Worm (Caenorhabditis elegans) whole organism, mixed stage, embryonic: ENCODE measurements around the gene str-211.

Experiments used
- blmp-1 ChIP-seq: fragments of 150-350 bp; optimal IDR thresholded peaks from 2 replicates; lab custom pipeline; 2014; ENCODE audit warnings: missing biosample characterization, missing genetic modification characterization
- ceh-39 ChIP-seq: fragments of 150-350 bp; optimal IDR thresholded peaks from 2 replicates; lab custom pipeline; 2014; ENCODE audit warnings: missing biosample characterization, missing genetic modification characterization
- ceh-83 ChIP-seq: fragments of 200-800 bp; sonication (Bioruptor generic); optimal IDR thresholded peaks from 2 replicates; lab custom pipeline; 2018; ENCODE audit warnings: mild to moderate bottlenecking, missing genetic modification characterization, missing compliant biosample characterization
- ces-1 ChIP-seq: fragments of 150-350 bp; optimal IDR thresholded peaks from 2 replicates; lab custom pipeline; 2014; ENCODE audit warnings: missing biosample characterization, missing genetic modification reagents, missing genetic modification characterization
- cnd-1 ChIP-seq: fragments of 200-800 bp; sonication (Bioruptor generic); optimal IDR thresholded peaks from 2 replicates; lab custom pipeline; 2018; ENCODE audit warnings: mild to moderate bottlenecking, missing genetic modification characterization, missing compliant biosample characterization
- drap-1 ChIP-seq: fragments of 200-800 bp; sonication (Bioruptor generic); optimal IDR thresholded peaks from 3 replicates; lab custom pipeline; 2018; ENCODE audit warnings: mild to moderate bottlenecking, missing genetic modification characterization, missing compliant biosample characterization
- elt-1 ChIP-seq: sonication (generic microtip); optimal IDR thresholded peaks from 2 replicates; lab custom pipeline; 2017; ENCODE audit warnings: missing genetic modification characterization, mild to moderate bottlenecking, missing compliant biosample characterization, antibody characterized with exemption, moderate library complexity, borderline replicate concordance; ENCODE audit not compliant: insufficient read depth
- elt-3 ChIP-seq: fragments of 150-350 bp; optimal IDR thresholded peaks from 2 replicates; lab custom pipeline; 2014; ENCODE audit warnings: missing biosample characterization, missing genetic modification characterization
- flh-1 ChIP-seq: fragments of 200-800 bp; sonication (Bioruptor generic); optimal IDR thresholded peaks from 2 replicates; lab custom pipeline; 2018; ENCODE audit warnings: mild to moderate bottlenecking, missing genetic modification characterization, moderate library complexity, missing compliant biosample characterization
- ham-2 ChIP-seq: fragments of 200-800 bp; sonication (Bioruptor generic); optimal IDR thresholded peaks from 2 replicates; lab custom pipeline; 2018; ENCODE audit warnings: mild to moderate bottlenecking, missing genetic modification characterization, missing compliant biosample characterization
- hlh-1 ChIP-seq: fragments of 150-350 bp; optimal IDR thresholded peaks from 2 replicates; lab custom pipeline; 2014; ENCODE audit warnings: missing biosample characterization, missing genetic modification reagents, missing genetic modification characterization
- lin-13 ChIP-seq: fragments of 150-350 bp; optimal IDR thresholded peaks from 2 replicates; lab custom pipeline; 2014; ENCODE audit warnings: missing biosample characterization, missing genetic modification characterization
- lin-32 ChIP-seq: fragments of 200-800 bp; sonication (Bioruptor generic); optimal IDR thresholded peaks from 2 replicates; lab custom pipeline; 2018; ENCODE audit warnings: mild to moderate bottlenecking, missing genetic modification characterization, missing compliant biosample characterization
- mab-5 ChIP-seq: fragments of 150-350 bp; optimal IDR thresholded peaks from 2 replicates; lab custom pipeline; 2014; ENCODE audit warnings: missing biosample characterization, missing genetic modification characterization
- mep-1 ChIP-seq: fragments of 150-350 bp; optimal IDR thresholded peaks from 2 replicates; lab custom pipeline; 2017; ENCODE audit warnings: missing biosample characterization, missing genetic modification reagents, missing genetic modification characterization, inconsistent platforms
- mls-2 ChIP-seq: sonication (generic microtip); optimal IDR thresholded peaks from 2 replicates; lab custom pipeline; 2016; ENCODE audit warnings: mild to moderate bottlenecking, missing genetic modification characterization, moderate library complexity, missing compliant biosample characterization
- nhr-12 ChIP-seq: fragments of 150-350 bp; optimal IDR thresholded peaks from 2 replicates; lab custom pipeline; 2014; ENCODE audit warnings: missing biosample characterization, missing genetic modification characterization
- nhr-2 ChIP-seq: fragments of 150-350 bp; optimal IDR thresholded peaks from 2 replicates; lab custom pipeline; 2014; ENCODE audit warnings: missing biosample characterization, missing genetic modification characterization
- nhr-237 ChIP-seq: fragments of 150-350 bp; optimal IDR thresholded peaks from 2 replicates; lab custom pipeline; 2014; ENCODE audit warnings: missing biosample characterization, missing genetic modification characterization
- nhr-28 ChIP-seq: fragments of 150-350 bp; optimal IDR thresholded peaks from 2 replicates; lab custom pipeline; 2014; ENCODE audit warnings: missing biosample characterization, missing genetic modification characterization
- nhr-76 ChIP-seq: sonication (generic microtip); optimal IDR thresholded peaks from 2 replicates; lab custom pipeline; 2017; ENCODE audit warnings: missing biosample characterization, missing genetic modification characterization
- pha-4 ChIP-seq: fragments of 150-350 bp; optimal IDR thresholded peaks from 2 replicates; lab custom pipeline; 2018; ENCODE audit warnings: missing biosample characterization, missing genetic modification reagents, missing genetic modification characterization
- sem-2 ChIP-seq: fragments of 200-800 bp; sonication (Bioruptor generic); optimal IDR thresholded peaks from 2 replicates; lab custom pipeline; 2018; ENCODE audit warnings: mild to moderate bottlenecking, missing genetic modification characterization, missing compliant biosample characterization
- snpc-4 ChIP-seq: fragments of 150-350 bp; optimal IDR thresholded peaks from 2 replicates; lab custom pipeline; 2014; ENCODE audit warnings: missing biosample characterization, missing genetic modification characterization
- sptf-1 ChIP-seq: sonication (generic microtip); optimal IDR thresholded peaks from 2 replicates; lab custom pipeline; 2017; ENCODE audit warnings: mild to moderate bottlenecking, missing genetic modification characterization, moderate library complexity, missing compliant biosample characterization
- tbx-8 ChIP-seq: fragments of 200-800 bp; sonication (Bioruptor generic); optimal IDR thresholded peaks from 2 replicates; lab custom pipeline; 2018; ENCODE audit warnings: mild to moderate bottlenecking, missing genetic modification characterization, moderate library complexity, missing compliant biosample characterization
- unc-120 ChIP-seq: sonication (generic microtip); optimal IDR thresholded peaks from 2 replicates; lab custom pipeline; 2017; ENCODE audit warnings: missing genetic modification characterization, missing compliant biosample characterization; ENCODE audit not compliant: poor library complexity, severe bottlenecking
- zip-8 ChIP-seq: fragments of 150-350 bp; optimal IDR thresholded peaks from 2 replicates; lab custom pipeline; 2014; ENCODE audit warnings: missing biosample characterization, missing genetic modification characterization
- ztf-11 ChIP-seq: fragments of 150-350 bp; optimal IDR thresholded peaks from 2 replicates; lab custom pipeline; 2014; ENCODE audit warnings: missing biosample characterization, missing genetic modification characterization

str-211 gene

ce11 chrV:4944219-4944618 lies at the start of gene str-211:
str-211 (minus strand) TSS chrV:4944319.
- TF ChIP-seq nhr-28 (tag; lab: Kevin White, UChicago) = no peak
- no peak for TF ChIP-seq lin-13 (tag; lab: Kevin White, UChicago)
- no peak for TF ChIP-seq hlh-1 (tag; lab: Kevin White, UChicago)
- TF ChIP-seq sem-2 = no peak
- no peak for TF ChIP-seq pha-4 (tag; lab: Kevin White, UChicago)
- TF ChIP-seq ztf-11 (tag; lab: Kevin White, UChicago) = no peak
- TF ChIP-seq sptf-1 (tag; lab: Kevin White, UChicago) = no peak

ce11 chrV:4987097-4987496 lies 43.0 kb upstream of the str-211 start, which contains the start of gene ncx-8:
ncx-8 (minus strand) TSS chrV:4987197.
- no peak for TF ChIP-seq nhr-2 (tag; lab: Kevin White, UChicago)
- TF ChIP-seq ceh-39 = no peak
- TF ChIP-seq pha-4 (tag; lab: Kevin White, UChicago) = no peak
- TF ChIP-seq nhr-237 (tag; lab: Kevin White, UChicago) = no peak
- no peak for TF ChIP-seq cnd-1 (tag; lab: Kevin White, UChicago)
- no peak for TF ChIP-seq snpc-4
- no peak for TF ChIP-seq ham-2
- TF ChIP-seq nhr-12 (tag; lab: Kevin White, UChicago) = no peak

- TF ChIP-seq cnd-1 (tag; lab: Kevin White, UChicago) (no peak), mls-2 (no peak), flh-1 (GFP tag; lab: Kevin White, UChicago) (no peak), nhr-237 (tag; lab: Kevin White, UChicago) (no peak), zip-8 (tag; lab: Kevin White, UChicago) (no peak), nhr-28 (tag; lab: Kevin White, UChicago) (no peak), nhr-2 (tag; lab: Kevin White, UChicago) (no peak), elt-3 (tag; lab: Kevin White, UChicago) (no peak), ceh-39 (no peak), ces-1 (GFP tag; lab: Kevin White, UChicago) (no peak), nhr-12 (tag; lab: Kevin White, UChicago) (no peak), mab-5 (no peak), tbx-8 (GFP tag; lab: Kevin White, UChicago) (no peak), drap-1 (no peak), sptf-1 (tag; lab: Kevin White, UChicago) (no peak), unc-120 (no peak)
Observed at ce11 chrV:4983091-4983490, 39.0 kb upstream of the str-211 start, which contains the start of gene srsx-13. srsx-13 (minus strand) TSS chrV:4983191.

DNA sequence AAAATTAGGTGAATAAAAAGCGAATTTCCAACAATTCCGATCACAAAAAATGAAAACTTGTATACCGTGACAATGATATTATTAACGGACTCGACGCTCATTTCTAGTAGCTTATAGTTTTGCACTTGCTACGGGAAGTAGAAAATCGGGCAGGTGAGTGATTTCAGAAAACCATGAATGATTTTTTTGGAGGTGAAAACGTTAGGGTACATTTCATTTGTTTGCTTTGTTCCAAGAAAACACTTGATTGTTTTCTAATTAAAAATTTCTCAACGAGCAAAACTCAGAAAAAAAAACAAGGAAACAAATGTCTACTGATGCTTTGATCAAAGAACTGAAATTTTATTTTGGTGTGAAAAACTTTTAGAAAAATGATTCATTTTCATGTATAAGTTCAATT lies 36.8 kb upstream of the str-211 start, which contains the start of gene srsx-12:
srsx-12 (minus strand) TSS at position 101 of the 400 bp plus-strand sequence.
- TF ChIP-seq pha-4 (tag; lab: Kevin White, UChicago) (no peak), sptf-1 (tag; lab: Kevin White, UChicago) (no peak), nhr-12 (tag; lab: Kevin White, UChicago) (no peak), nhr-2 (tag; lab: Kevin White, UChicago) (no peak), blmp-1 (tag; lab: Kevin White, UChicago) (no peak), cnd-1 (tag; lab: Kevin White, UChicago) (no peak), lin-32 (GFP tag; lab: Kevin White, UChicago) (no peak), nhr-237 (tag; lab: Kevin White, UChicago) (no peak), nhr-76 (tag; lab: Kevin White, UChicago) (no peak), ceh-83 (no peak), elt-1 (tag; lab: Kevin White, UChicago) (no peak), ces-1 (GFP tag; lab: Kevin White, UChicago) (no peak), ceh-39 (no peak)
- TF ChIP-seq, all 35 proteins: peak for 0

- TF ChIP-seq lin-13 (tag; lab: Kevin White, UChicago) = no peak
- no peak for TF ChIP-seq nhr-12 (tag; lab: Kevin White, UChicago)
- no peak for TF ChIP-seq sem-2
- TF ChIP-seq snpc-4 = no peak
- no peak for TF ChIP-seq nhr-76 (tag; lab: Kevin White, UChicago)
- no peak for TF ChIP-seq hlh-1 (tag; lab: Kevin White, UChicago)
Observed at ce11 chrV:4980094-4980493, 36.0 kb upstream of the str-211 start.

DNA sequence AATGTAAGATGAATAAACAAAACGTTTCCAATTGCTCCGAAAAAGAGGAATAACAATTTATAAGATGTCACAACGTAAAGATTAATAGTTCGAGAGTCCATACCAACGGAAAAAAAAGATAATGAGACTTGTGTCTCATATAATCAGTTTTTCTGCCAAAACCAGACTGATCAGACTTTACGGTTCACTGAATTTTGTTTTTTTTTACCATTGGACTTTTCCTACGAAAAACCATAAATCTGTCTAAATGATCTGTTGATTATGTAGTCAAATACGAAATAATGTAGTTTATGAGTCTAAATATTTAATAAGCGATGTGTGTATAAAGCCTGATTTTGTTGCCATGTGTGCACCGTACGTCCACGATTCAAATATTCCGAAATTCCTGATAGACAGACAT lies 34.9 kb upstream of the str-211 start, which contains the start of gene srsx-11:
srsx-11 (minus strand) TSS at position 101 of the 400 bp plus-strand sequence.
- TF ChIP-seq elt-1 (tag; lab: Kevin White, UChicago) = no peak
- no peak for TF ChIP-seq ceh-39
- TF ChIP-seq mab-5 = no peak
- no peak for TF ChIP-seq pha-4 (tag; lab: Kevin White, UChicago)
- no peak for TF ChIP-seq nhr-28 (tag; lab: Kevin White, UChicago)
- TF ChIP-seq mep-1 (tag; lab: Kevin White, UChicago) = no peak
- no peak for TF ChIP-seq drap-1
